Worm (Caenorhabditis elegans) whole organism, L4 larva: Measurements from ENCODE around the gene nhr-257.

Experiments
- ces-1 ChIP-seq: fragments of 150-350 bp; sonication (generic microtip); optimal IDR thresholded peaks from 4 replicates; lab custom pipeline; 2014; ENCODE audit warnings: missing biosample characterization, missing genetic modification reagents, missing genetic modification characterization
- nhr-41 ChIP-seq: fragments of 200-800 bp; sonication (Bioruptor generic); IDR thresholded peaks from 2 replicates; pipeline ENCODE4 v1.3.6; 2022; ENCODE audit warnings: missing genetic modification reagents, missing genetic modification characterization, missing compliant biosample characterization

DNA sequence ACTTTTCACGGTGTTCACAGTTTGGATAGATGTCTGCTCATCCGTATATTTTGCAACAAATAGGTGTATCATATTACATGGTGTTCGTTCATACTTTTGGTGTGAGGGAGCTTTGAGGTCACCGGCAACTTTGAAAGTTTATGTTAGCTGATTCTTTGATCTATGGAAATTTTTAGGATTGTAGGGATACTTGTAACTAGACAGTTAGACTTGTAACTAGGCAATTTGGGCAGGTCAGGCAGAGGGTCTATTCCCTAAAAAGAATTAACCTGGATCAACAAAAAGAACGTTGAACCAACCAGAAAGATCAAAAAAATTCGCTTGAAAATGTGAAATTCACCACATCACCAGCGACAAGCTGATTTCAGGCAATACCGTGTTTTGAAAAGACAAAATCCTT, 41.2 kb downstream of the nhr-257 start:
- TF ChIP-seq nhr-41 (GFP tag; lab: Robert Waterston, UW) (no peak), ces-1 (GFP tag; lab: Kevin White, UChicago) (no peak)
